Fruit fly (Drosophila melanogaster) whole organism: ENCODE results near the gene dbr.

Source experiments
- CG8478 ChIP-seq: fragments of >200 bp; optimal IDR thresholded peaks from 2 replicates; lab custom pipeline; 2018; ENCODE audit warnings: inconsistent platforms
- Dll ChIP-seq: fragments of >200 bp; optimal IDR thresholded peaks from 2 replicates; lab custom pipeline; 2017
- EcR ChIP-seq, 2 experiments: fragments of >200 bp; optimal IDR thresholded peaks; 2 replicates each; lab custom pipeline; 2017; ENCODE audit warnings: missing biosample characterization in 2 of 2, missing genetic modification characterization in 2 of 2, missing genetic modification reagents in 2 of 2
- pan ChIP-seq: fragments of >200 bp; optimal IDR thresholded peaks from 2 replicates; lab custom pipeline; 2017
- psq ChIP-seq: fragments of >200 bp; optimal IDR thresholded peaks from 2 replicates; lab custom pipeline; 2017
- usp ChIP-seq: fragments of >200 bp; optimal IDR thresholded peaks from 2 replicates; lab custom pipeline; 2017; ENCODE audit warnings: missing biosample characterization, missing genetic modification characterization, mixed read lengths

Gene dbr

dm6 chr2L:71457-71856, 5.2 kb downstream of the dbr start, which contains the start of gene galectin:
Gene galectin, plus strand, starts transcription at chr2L:71757.
- TF ChIP-seq usp (GFP tag; lab: Kevin White, UChicago) = no peak
- no peak for TF ChIP-seq psq
- no peak for TF ChIP-seq EcR (GFP tag; optimal IDR thresholded peaks at IDR 0.05; lab: Kevin White, UChicago)
- TF ChIP-seq Dll = no peak
- no peak for TF ChIP-seq pan (lab: Kevin White, UChicago)
- no peak for TF ChIP-seq CG8478 (lab: Kevin White, UChicago)

DNA sequence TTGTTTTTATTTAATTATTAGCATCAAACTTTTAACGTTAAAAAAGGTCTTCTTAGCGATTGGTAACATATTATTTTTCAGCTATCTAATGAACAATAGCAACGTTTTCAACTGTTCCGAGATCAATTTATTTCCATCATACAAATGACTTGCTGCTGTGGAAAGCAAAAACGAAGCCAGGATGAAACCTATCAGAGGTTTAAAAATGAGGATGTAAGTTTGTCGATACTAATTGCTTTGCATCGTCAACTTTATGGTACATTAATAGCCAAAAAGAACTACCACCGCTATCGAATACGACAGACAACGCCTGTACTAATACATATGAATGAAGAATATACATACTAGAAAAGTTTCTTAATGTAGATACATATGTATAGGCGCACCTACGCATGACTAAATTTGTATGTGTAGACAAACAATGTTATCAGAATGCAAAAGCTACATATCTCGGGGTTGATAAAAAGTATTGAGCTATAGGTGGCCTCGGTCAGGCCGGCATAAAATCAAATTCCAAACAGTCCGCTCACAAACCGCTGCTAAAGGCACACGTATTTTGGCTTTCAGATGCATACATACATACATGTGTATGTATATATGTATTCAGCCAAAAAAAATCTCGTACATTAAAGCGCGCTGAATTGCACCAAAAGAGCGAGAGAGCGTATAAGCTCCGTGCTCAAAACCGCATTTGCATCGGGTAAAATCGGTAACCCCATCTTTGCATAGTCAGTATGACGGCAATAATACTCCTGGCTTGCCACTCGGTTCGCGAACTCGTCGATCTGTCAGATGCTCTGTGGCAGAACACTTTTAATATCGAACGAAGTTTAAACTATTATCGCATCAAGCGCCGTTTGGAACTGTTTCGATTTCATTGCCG, 5.8 kb downstream of the dbr start:
- TF ChIP-seq psq = no peak
- TF ChIP-seq CG8478 (lab: Kevin White, UChicago) = no peak
- no peak for TF ChIP-seq usp (GFP tag; lab: Kevin White, UChicago)
- no peak for TF ChIP-seq EcR (GFP tag; optimal IDR thresholded peaks at IDR 0.05; lab: Kevin White, UChicago)
- no peak for TF ChIP-seq pan (lab: Kevin White, UChicago)
- TF ChIP-seq Dll = no peak

dm6 chr2L:72752-73435, 6.6 kb downstream of the dbr start:
- TF ChIP-seq usp (GFP tag; lab: Kevin White, UChicago) = no peak
- TF ChIP-seq CG8478 (lab: Kevin White, UChicago) = no peak
- no peak for TF ChIP-seq EcR (GFP tag; optimal IDR thresholded peaks at IDR 0.05; lab: Kevin White, UChicago)
- no peak for TF ChIP-seq psq
- no peak for TF ChIP-seq Dll

- TF ChIP-seq EcR (GFP tag; optimal IDR thresholded peaks at IDR 0.05; lab: Kevin White, UChicago) = no peak
- TF ChIP-seq CG8478 (lab: Kevin White, UChicago) = no peak
- TF ChIP-seq Dll = no peak
- no peak for TF ChIP-seq usp (GFP tag; lab: Kevin White, UChicago)
- TF ChIP-seq psq = no peak
- TF ChIP-seq pan (lab: Kevin White, UChicago) = no peak
Measured at dm6 chr2L:73760-74388, 7.6 kb downstream of the dbr start.

- no peak for TF ChIP-seq EcR (GFP tag; optimal IDR thresholded peaks at IDR 0.05; lab: Kevin White, UChicago)
- no peak for TF ChIP-seq pan (lab: Kevin White, UChicago)
- TF ChIP-seq usp (GFP tag; lab: Kevin White, UChicago) = no peak
- no peak for TF ChIP-seq Dll
- no peak for TF ChIP-seq psq
- no peak for TF ChIP-seq CG8478 (lab: Kevin White, UChicago)
Measured at dm6 chr2L:76048-76447, 9.8 kb downstream of the dbr start, which contains the start of gene CG11374. Gene CG11374, plus strand, starts transcription at chr2L:76348.

- TF ChIP-seq pan (lab: Kevin White, UChicago) (no peak), EcR (GFP tag; optimal IDR thresholded peaks at IDR 0.05; lab: Kevin White, UChicago) (no peak), psq (no peak), CG8478 (lab: Kevin White, UChicago) (no peak), usp (GFP tag; lab: Kevin White, UChicago) (no peak), Dll (no peak)
Measured at dm6 chr2L:78828-79227, 12.5 kb downstream of the dbr start.

- TF ChIP-seq psq (no peak), EcR (GFP tag; optimal IDR thresholded peaks at IDR 0.05; lab: Kevin White, UChicago) (no peak), pan (lab: Kevin White, UChicago) (no peak), CG8478 (lab: Kevin White, UChicago) (no peak), Dll (no peak), usp (GFP tag; lab: Kevin White, UChicago) (no peak)
Measured at dm6 chr2L:81198-81597, 14.9 kb downstream of the dbr start.

DNA sequence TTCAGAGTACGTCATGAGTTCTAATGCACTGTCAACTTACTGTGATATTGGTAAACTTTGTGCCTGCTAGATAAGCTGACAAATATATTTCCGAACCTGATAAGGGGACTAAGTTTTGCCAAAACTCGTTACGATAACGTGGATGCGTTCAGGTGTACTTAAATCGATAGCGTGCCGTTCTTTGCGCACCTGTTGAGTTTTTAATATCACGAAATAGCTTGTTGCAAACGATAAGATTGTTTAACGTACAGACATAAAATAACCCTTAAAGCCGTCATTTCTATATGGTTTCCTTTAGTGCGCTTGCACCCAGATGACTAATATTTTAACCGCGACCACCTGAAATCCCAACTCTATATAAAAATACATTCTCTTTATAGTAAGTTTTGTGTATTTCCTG, 15.8 kb downstream of the dbr start:
- TF ChIP-seq Dll (no peak), EcR (GFP tag; optimal IDR thresholded peaks at IDR 0.05; lab: Kevin White, UChicago) (no peak), usp (GFP tag; lab: Kevin White, UChicago) (no peak), psq (no peak), CG8478 (lab: Kevin White, UChicago) (no peak), pan (lab: Kevin White, UChicago) (no peak)

DNA sequence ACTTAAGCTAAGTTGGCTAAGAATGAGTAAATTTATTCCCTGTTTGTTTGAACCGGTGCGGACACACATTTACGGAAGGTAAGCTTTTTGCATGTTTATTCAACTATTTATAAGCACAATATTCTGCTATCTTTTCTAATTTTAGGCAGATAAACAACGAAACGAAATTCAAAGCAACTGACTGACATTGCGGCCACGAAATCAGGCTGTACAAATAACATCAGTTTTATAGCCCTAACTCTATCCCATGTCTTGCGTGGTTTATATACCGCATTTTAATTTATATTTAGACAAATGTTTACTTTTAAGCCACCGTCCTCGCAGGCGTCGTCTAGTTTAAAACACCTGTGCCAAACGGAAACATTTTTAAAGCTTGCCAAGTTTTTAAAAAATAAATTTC, 18.8 kb downstream of the dbr start:
- TF ChIP-seq Dll (no peak), EcR (GFP tag; optimal IDR thresholded peaks at IDR 0.05; lab: Kevin White, UChicago) (no peak), psq (no peak)

DNA sequence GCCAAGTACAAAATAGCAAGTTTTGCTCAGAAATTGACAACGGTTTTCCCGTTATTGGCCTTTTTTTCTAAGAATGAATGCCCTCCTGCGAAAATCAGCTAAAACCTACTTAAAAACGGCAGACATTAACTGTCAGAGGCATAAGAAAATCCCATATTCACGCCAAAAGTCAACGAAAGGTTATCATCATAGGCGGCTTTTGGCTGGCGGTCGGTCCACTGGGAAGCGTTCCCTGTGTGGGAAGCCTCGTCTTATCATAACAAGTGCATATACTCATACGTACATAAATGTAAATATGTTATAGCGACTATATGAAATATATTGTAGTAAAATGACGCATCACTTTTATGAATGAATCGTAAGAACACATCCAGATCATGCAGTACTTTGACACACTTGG, 19.4 kb downstream of the dbr start:
- no peak for TF ChIP-seq EcR (GFP tag; optimal IDR thresholded peaks at IDR 0.05; lab: Kevin White, UChicago)
- no peak for TF ChIP-seq psq
- no peak for TF ChIP-seq pan (lab: Kevin White, UChicago)
- no peak for TF ChIP-seq usp (GFP tag; lab: Kevin White, UChicago)
- TF ChIP-seq Dll = no peak
- no peak for TF ChIP-seq CG8478 (lab: Kevin White, UChicago)

DNA sequence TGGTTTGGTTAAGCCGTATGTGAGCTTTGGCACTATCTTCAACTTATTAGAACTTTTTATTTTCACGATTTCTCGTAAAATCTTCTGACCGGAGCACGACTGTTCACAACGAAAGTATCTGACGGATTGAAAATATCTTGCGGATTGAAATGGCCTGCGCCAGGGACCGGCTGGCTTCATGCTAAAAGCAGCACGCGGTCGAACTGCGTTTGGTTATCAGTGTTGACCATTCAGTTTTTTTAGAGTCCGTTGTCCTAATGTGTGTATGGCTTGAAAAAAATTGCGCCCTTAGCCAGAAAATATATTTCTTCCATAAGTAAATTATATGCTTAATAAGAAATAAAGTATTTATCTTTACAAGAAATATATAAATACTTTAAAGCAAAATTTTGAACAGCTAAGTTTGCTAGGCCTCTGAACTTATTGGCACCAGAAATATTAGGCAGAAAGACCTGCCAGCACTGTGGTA, 21.0 kb downstream of the dbr start, which contains the start of gene net:
TSS of gene net (minus strand) at position 133 of the 469 bp plus-strand sequence.
- TF ChIP-seq CG8478 (lab: Kevin White, UChicago) (no peak), psq (no peak), EcR (GFP tag; optimal IDR thresholded peaks at IDR 0.05; lab: Kevin White, UChicago) (no peak), Dll (no peak), pan (lab: Kevin White, UChicago) (no peak), usp (GFP tag; lab: Kevin White, UChicago) (no peak)
